Fruit fly (Drosophila melanogaster): ENCODE data around the gene mthl6.

Gene mthl6

dm6 chr3L:7485667-7486066 lies at the start of gene mthl6:
Gene mthl6, plus strand, starts transcription at chr3L:7485967.
- no peak for TF ChIP-seq Abd-B (GFP tag; optimal IDR thresholded peaks at IDR 0.05)
- TF ChIP-seq dmrt93B (GFP tag; optimal IDR thresholded peaks at IDR 0.05) = no peak
- no peak for TF ChIP-seq psq (GFP tag; optimal IDR thresholded peaks at IDR 0.05)
- no peak for TF ChIP-seq Hnf4 (GFP tag; optimal IDR thresholded peaks at IDR 0.05)
- TF ChIP-seq HLH106 (tag; optimal IDR thresholded peaks at IDR 0.05) = no peak
- TF ChIP-seq Vsx2 (GFP tag; optimal IDR thresholded peaks at IDR 0.05; ENCODE audit: partially characterized antibody) = no peak
- TF ChIP-seq CrebA (GFP tag; optimal IDR thresholded peaks at IDR 0.05; ENCODE audit: borderline replicate concordance) = no peak
- TF ChIP-seq h (GFP tag; optimal IDR thresholded peaks at IDR 0.05) = no peak
- no peak for TF ChIP-seq Dfd (GFP tag; optimal IDR thresholded peaks at IDR 0.05)
- no peak for TF ChIP-seq fru (GFP tag; optimal IDR thresholded peaks at IDR 0.05)
- TF ChIP-seq jim (GFP tag; optimal IDR thresholded peaks at IDR 0.05) = no peak
- TF ChIP-seq CG9705 (GFP tag; optimal IDR thresholded peaks at IDR 0.05) = no peak
- TF ChIP-seq Dif (GFP tag; optimal IDR thresholded peaks at IDR 0.05; ENCODE audit: partially characterized antibody) = no peak
- TF ChIP-seq Mio (GFP tag; optimal IDR thresholded peaks at IDR 0.05) = no peak
- TF ChIP-seq sage (GFP tag; optimal IDR thresholded peaks at IDR 0.05) = no peak
- TF ChIP-seq Hr78 (GFP tag; optimal IDR thresholded peaks at IDR 0.05) = no peak
- no peak for TF ChIP-seq dsf (GFP tag; optimal IDR thresholded peaks at IDR 0.05; ENCODE audit: borderline replicate concordance)
- no peak for TF ChIP-seq CG32264 (GFP tag; optimal IDR thresholded peaks at IDR 0.05)
- no peak for TF ChIP-seq GATAd (GFP tag; optimal IDR thresholded peaks at IDR 0.05)
- no peak for TF ChIP-seq N (GFP tag; optimal IDR thresholded peaks at IDR 0.05)

DNA sequence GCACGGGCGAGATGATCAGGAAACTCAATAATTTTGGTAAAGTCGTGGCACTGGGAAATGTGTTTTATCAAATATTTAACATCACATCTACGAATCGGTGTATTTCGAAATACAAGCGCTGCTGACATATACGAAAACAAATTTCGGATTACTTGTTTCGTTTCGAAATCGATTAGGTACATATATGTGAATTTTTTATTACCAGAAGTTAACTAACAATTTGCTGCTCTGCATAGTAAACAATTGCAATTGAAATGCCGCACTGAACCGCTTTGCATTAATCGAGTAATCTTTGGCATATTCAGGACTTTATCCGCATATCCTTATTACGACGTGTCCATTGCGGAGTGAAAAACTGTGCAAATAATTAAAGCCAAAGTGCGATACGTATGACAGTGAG lies 48.4 kb upstream of the mthl6 start, which contains the start of gene CG14835:
Gene CG14835, minus strand, starts transcription at position 101 of the 400 bp plus-strand sequence.
- no peak for TF ChIP-seq CG9705 (GFP tag; optimal IDR thresholded peaks at IDR 0.05)
- TF ChIP-seq tai (GFP tag; optimal IDR thresholded peaks at IDR 0.05) = no peak
- no peak for TF ChIP-seq ey (GFP tag; optimal IDR thresholded peaks at IDR 0.05)
- no peak for TF ChIP-seq Mio (GFP tag; optimal IDR thresholded peaks at IDR 0.05)
- TF ChIP-seq CrebA (GFP tag; optimal IDR thresholded peaks at IDR 0.05; ENCODE audit: borderline replicate concordance) = no peak
- no peak for TF ChIP-seq Hr78 (GFP tag; optimal IDR thresholded peaks at IDR 0.05)
- no peak for TF ChIP-seq dmrt93B (GFP tag; optimal IDR thresholded peaks at IDR 0.05)
- no peak for TF ChIP-seq lola (GFP tag; optimal IDR thresholded peaks at IDR 0.05)
- TF ChIP-seq Jra (GFP tag; optimal IDR thresholded peaks at IDR 0.05) = no peak
- TF ChIP-seq N (GFP tag; optimal IDR thresholded peaks at IDR 0.05) = no peak
- TF ChIP-seq sage (GFP tag; optimal IDR thresholded peaks at IDR 0.05) = no peak
- no peak for TF ChIP-seq brk (GFP tag; optimal IDR thresholded peaks at IDR 0.05)
- TF ChIP-seq Vsx2 (GFP tag; optimal IDR thresholded peaks at IDR 0.05; ENCODE audit: partially characterized antibody) = no peak

DNA sequence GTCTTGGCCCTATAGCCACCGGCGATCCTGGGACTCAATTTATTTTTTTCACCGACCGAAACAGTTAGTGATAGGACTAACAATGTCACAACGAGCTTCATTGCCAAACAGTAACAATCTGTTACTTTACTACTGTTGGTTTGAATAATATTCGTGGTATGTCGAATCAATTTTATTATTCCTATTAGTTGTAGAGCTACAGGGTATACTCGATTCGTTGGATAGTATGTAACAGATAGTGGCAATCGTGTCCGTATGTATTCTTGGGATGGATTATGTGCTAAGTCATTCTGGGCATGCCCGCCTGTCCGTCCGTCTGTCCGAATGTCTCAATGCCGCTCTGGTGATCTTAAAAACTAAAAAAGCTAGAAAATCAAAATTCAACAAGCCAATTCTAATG lies 46.5 kb upstream of the mthl6 start, which contains the start of gene sphinx1:
Gene sphinx1, minus strand, starts transcription at position 101 of the 400 bp plus-strand sequence.
- TF ChIP-seq Hr83 (GFP tag; optimal IDR thresholded peaks at IDR 0.05; ENCODE audit: poor library complexity, severe bottlenecking) (no peak), pan (optimal IDR thresholded peaks at IDR 0.05) (no peak)

dm6 chr3L:7440633-7441032 lies 45.1 kb upstream of the mthl6 start, which contains the start of gene sphinx2:
Gene sphinx2, minus strand, starts transcription at chr3L:7440733.
- TF ChIP-seq GATAd (GFP tag; optimal IDR thresholded peaks at IDR 0.05) (no peak), fru (GFP tag; optimal IDR thresholded peaks at IDR 0.05) (no peak), woc (GFP tag; optimal IDR thresholded peaks at IDR 0.05) (no peak), tai (GFP tag; optimal IDR thresholded peaks at IDR 0.05) (no peak), Hr78 (GFP tag; optimal IDR thresholded peaks at IDR 0.05) (no peak), OdsH (GFP tag; optimal IDR thresholded peaks at IDR 0.05) (no peak), Sp1 (GFP tag; optimal IDR thresholded peaks at IDR 0.05) (no peak), Vsx2 (GFP tag; optimal IDR thresholded peaks at IDR 0.05; ENCODE audit: partially characterized antibody) (no peak), Dif (GFP tag; optimal IDR thresholded peaks at IDR 0.05; ENCODE audit: partially characterized antibody) (no peak), Myc (optimal IDR thresholded peaks at IDR 0.05) (no peak), foxo (GFP tag; optimal IDR thresholded peaks at IDR 0.05) (no peak), Jra (GFP tag; optimal IDR thresholded peaks at IDR 0.05) (no peak), ey (GFP tag; optimal IDR thresholded peaks at IDR 0.05) (no peak), dl (GFP tag; optimal IDR thresholded peaks at IDR 0.05; ENCODE audit: insufficient read depth in 1 of 2, partially characterized antibody in 2 of 2) (no peak), CG9705 (GFP tag; optimal IDR thresholded peaks at IDR 0.05) (no peak), Hr83 (GFP tag; optimal IDR thresholded peaks at IDR 0.05; ENCODE audit: poor library complexity, severe bottlenecking) (no peak)
